Fruit fly (Drosophila melanogaster) whole organism, embryonic: ENCODE data around the gene MCTS1.

Experiments
- ATbp ChIP-seq: fragments of 200-800 bp; sonication (Bioruptor generic); optimal IDR thresholded peaks from 2 replicates; lab custom pipeline; 2017; ENCODE audit warnings: missing biosample characterization, mild to moderate bottlenecking, missing genetic modification characterization, missing genetic modification reagents
- BEAF-32 ChIP-seq: fragments of 200-800 bp; sonication (Bioruptor generic); optimal IDR thresholded peaks from 3 replicates; lab custom pipeline; 2017; ENCODE audit warnings: missing biosample characterization, missing genetic modification characterization, mild to moderate bottlenecking, moderate library complexity, missing genetic modification reagents
- CG13894 ChIP-seq: fragments of 200-800 bp; sonication (Bioruptor generic); optimal IDR thresholded peaks from 3 replicates; lab custom pipeline; 2018; ENCODE audit warnings: missing biosample characterization, mild to moderate bottlenecking, missing genetic modification characterization, moderate library complexity
- CG15696 ChIP-seq: fragments of 200-800 bp; sonication (Bioruptor generic); optimal IDR thresholded peaks from 2 replicates; lab custom pipeline; 2019; ENCODE audit warnings: missing biosample characterization, mild to moderate bottlenecking, missing genetic modification characterization, moderate library complexity
- CG17361 ChIP-seq: fragments of 200-800 bp; sonication (Bioruptor generic); IDR thresholded peaks from 3 replicates; pipeline ENCODE4 v1.3.6; 2022; ENCODE audit warnings: missing biosample characterization, missing genetic modification characterization
- CG17802 ChIP-seq: fragments of 200-800 bp; sonication (Bioruptor generic); optimal IDR thresholded peaks from 2 replicates; lab custom pipeline; 2018; ENCODE audit warnings: missing biosample characterization, mild to moderate bottlenecking, missing genetic modification characterization, moderate library complexity
- CG18476 ChIP-seq: fragments of 200-800 bp; sonication (Bioruptor generic); optimal IDR thresholded peaks from 2 replicates; lab custom pipeline; 2016; ENCODE audit warnings: missing biosample characterization, mild to moderate bottlenecking, missing genetic modification characterization
- CG18619 ChIP-seq: fragments of 200-800 bp; sonication (Bioruptor generic); optimal IDR thresholded peaks from 3 replicates; lab custom pipeline; 2017; ENCODE audit warnings: missing biosample characterization, mild to moderate bottlenecking, missing genetic modification characterization
- CG2678 ChIP-seq: fragments of 200-800 bp; sonication (Bioruptor generic); optimal IDR thresholded peaks from 3 replicates; lab custom pipeline; 2019; ENCODE audit warnings: missing biosample characterization, mild to moderate bottlenecking, missing genetic modification characterization, moderate library complexity
- CG30403 ChIP-seq: fragments of 200-800 bp; sonication (Bioruptor generic); optimal IDR thresholded peaks from 3 replicates; lab custom pipeline; 2016; ENCODE audit warnings: missing biosample characterization, missing genetic modification characterization
- CG31365 ChIP-seq: fragments of 200-800 bp; sonication (Bioruptor generic); optimal IDR thresholded peaks from 2 replicates; lab custom pipeline; 2018; ENCODE audit warnings: missing biosample characterization, mild to moderate bottlenecking, missing genetic modification characterization
- CG34422 ChIP-seq: fragments of 200-800 bp; sonication (Bioruptor generic); IDR thresholded peaks from 3 replicates; pipeline ENCODE4 v1.3.6; 2022; ENCODE audit warnings: missing biosample characterization, missing genetic modification characterization
- CG4360 ChIP-seq: fragments of 200-800 bp; sonication (Bioruptor generic); IDR thresholded peaks from 2 replicates; pipeline ENCODE4 v1.3.6; 2022; ENCODE audit warnings: missing biosample characterization, missing genetic modification characterization
- CG5245 ChIP-seq: fragments of 200-800 bp; sonication (Bioruptor generic); optimal IDR thresholded peaks from 3 replicates; lab custom pipeline; 2016; ENCODE audit warnings: missing biosample characterization, missing genetic modification characterization
- CG6654 ChIP-seq: fragments of 200-800 bp; sonication (Bioruptor generic); optimal IDR thresholded peaks from 2 replicates; lab custom pipeline; 2017; ENCODE audit warnings: missing biosample characterization, mild to moderate bottlenecking, missing genetic modification characterization
- CG7745 ChIP-seq: fragments of 200-800 bp; sonication (Bioruptor generic); optimal IDR thresholded peaks from 2 replicates; lab custom pipeline; 2018; ENCODE audit warnings: missing biosample characterization, mild to moderate bottlenecking, missing genetic modification characterization, moderate library complexity
- CG7839 ChIP-seq: fragments of 200-800 bp; sonication (Bioruptor generic); optimal IDR thresholded peaks from 3 replicates; lab custom pipeline; 2018; ENCODE audit warnings: missing biosample characterization, mild to moderate bottlenecking, missing genetic modification characterization, moderate library complexity
- CG8359 ChIP-seq: fragments of 200-800 bp; sonication (Bioruptor generic); optimal IDR thresholded peaks from 2 replicates; lab custom pipeline; 2017; ENCODE audit warnings: missing biosample characterization, mild to moderate bottlenecking, missing genetic modification characterization, borderline replicate concordance
- CG8388 ChIP-seq: fragments of 200-800 bp; sonication (Bioruptor generic); optimal IDR thresholded peaks from 2 replicates; lab custom pipeline; 2019; ENCODE audit warnings: missing biosample characterization, mild to moderate bottlenecking, missing genetic modification characterization, moderate library complexity
- CG8765 ChIP-seq: fragments of 200-800 bp; sonication (Bioruptor generic); IDR thresholded peaks from 2 replicates; pipeline ENCODE4 v1.3.6; 2022; ENCODE audit warnings: missing biosample characterization, missing genetic modification characterization
- CG8944 ChIP-seq: fragments of 200-800 bp; sonication (Bioruptor generic); optimal IDR thresholded peaks from 3 replicates; lab custom pipeline; 2016; ENCODE audit warnings: missing biosample characterization, missing genetic modification characterization
- CG9876 ChIP-seq: fragments of 200-800 bp; sonication (Bioruptor generic); optimal IDR thresholded peaks from 2 replicates; lab custom pipeline; 2016; ENCODE audit warnings: missing biosample characterization, missing genetic modification characterization
- CTCF ChIP-seq: fragments of 200-800 bp; sonication (Bioruptor generic); optimal IDR thresholded peaks from 2 replicates; lab custom pipeline; 2017; ENCODE audit warnings: missing biosample characterization, mild to moderate bottlenecking, missing genetic modification characterization, moderate library complexity
- Chrac-16 ChIP-seq: fragments of 200-800 bp; sonication (Bioruptor generic); optimal IDR thresholded peaks from 3 replicates; lab custom pipeline; 2016; ENCODE audit warnings: missing biosample characterization, missing genetic modification characterization
- Doc3 ChIP-seq: fragments of 200-800 bp; sonication (Bioruptor generic); IDR thresholded peaks from 3 replicates; pipeline ENCODE4 v1.3.6; 2022; ENCODE audit warnings: missing biosample characterization, missing genetic modification characterization; ENCODE audit not compliant: partially characterized antibody
- Hey ChIP-seq: fragments of 200-800 bp; sonication (Bioruptor generic); optimal IDR thresholded peaks from 3 replicates; lab custom pipeline; 2018; ENCODE audit warnings: missing biosample characterization, mild to moderate bottlenecking, missing genetic modification characterization
- Hr3 ChIP-seq: fragments of 200-800 bp; sonication (Bioruptor generic); optimal IDR thresholded peaks from 3 replicates; lab custom pipeline; 2016; ENCODE audit warnings: missing biosample characterization, missing genetic modification characterization
- Mes4 ChIP-seq: fragments of 200-800 bp; sonication (Bioruptor generic); optimal IDR thresholded peaks from 2 replicates; lab custom pipeline; 2016; ENCODE audit warnings: missing biosample characterization, missing genetic modification characterization
- NK7.1 ChIP-seq: fragments of 200-800 bp; sonication (Bioruptor generic); optimal IDR thresholded peaks from 3 replicates; lab custom pipeline; 2016; ENCODE audit warnings: missing biosample characterization, missing genetic modification characterization
- Nf-YA ChIP-seq: fragments of 200-800 bp; sonication (Bioruptor generic); IDR thresholded peaks from 2 replicates; pipeline ENCODE4 v1.3.6; 2022; ENCODE audit warnings: missing biosample characterization, missing genetic modification characterization
- Nf-YB ChIP-seq: fragments of 200-800 bp; sonication (Bioruptor generic); optimal IDR thresholded peaks from 3 replicates; lab custom pipeline; 2019; ENCODE audit warnings: missing biosample characterization, mild to moderate bottlenecking, missing genetic modification characterization, moderate library complexity
- Nf-YC ChIP-seq: fragments of 200-800 bp; optimal IDR thresholded peaks from 3 replicates; lab custom pipeline; 2019; ENCODE audit warnings: missing biosample characterization, mild to moderate bottlenecking, missing genetic modification characterization, moderate library complexity
- Rfx ChIP-seq: fragments of 200-800 bp; sonication (Bioruptor generic); IDR thresholded peaks from 2 replicates; pipeline ENCODE4 v1.3.6; 2022; ENCODE audit warnings: missing biosample characterization, missing genetic modification characterization
- Sox100B ChIP-seq: fragments of 200-800 bp; sonication (Bioruptor generic); optimal IDR thresholded peaks from 3 replicates; lab custom pipeline; 2018; ENCODE audit warnings: missing biosample characterization, mild to moderate bottlenecking, missing genetic modification characterization
- Usf ChIP-seq: fragments of 200-800 bp; sonication (Bioruptor generic); optimal IDR thresholded peaks from 2 replicates; lab custom pipeline; 2017; ENCODE audit warnings: missing genotype, missing biosample characterization, missing genetic modification characterization
- Xbp1 ChIP-seq: fragments of 200-800 bp; sonication (Bioruptor generic); optimal IDR thresholded peaks from 3 replicates; lab custom pipeline; 2016; ENCODE audit warnings: missing biosample characterization, mild to moderate bottlenecking, missing genetic modification characterization
- YL-1 ChIP-seq: fragments of 200-800 bp; sonication (Bioruptor generic); optimal IDR thresholded peaks from 3 replicates; lab custom pipeline; 2017; ENCODE audit warnings: missing biosample characterization, mild to moderate bottlenecking, missing genetic modification characterization
- amos ChIP-seq: fragments of 200-800 bp; sonication (Bioruptor generic); IDR thresholded peaks from 2 replicates; pipeline ENCODE4 v1.3.6; 2022; ENCODE audit warnings: missing biosample characterization, missing genetic modification characterization; ENCODE audit not compliant: partially characterized antibody
- ap ChIP-seq: fragments of 200-800 bp; sonication (Bioruptor generic); IDR thresholded peaks from 2 replicates; pipeline ENCODE4 v1.3.6; 2022; ENCODE audit warnings: missing biosample characterization, missing genetic modification characterization
- az2 ChIP-seq: fragments of 200-800 bp; sonication (Bioruptor generic); optimal IDR thresholded peaks from 3 replicates; lab custom pipeline; 2016; ENCODE audit warnings: missing biosample characterization, missing genetic modification characterization
- chn ChIP-seq: fragments of 200-800 bp; sonication (Bioruptor generic); optimal IDR thresholded peaks from 2 replicates; lab custom pipeline; 2016; ENCODE audit warnings: missing biosample characterization, missing genetic modification characterization
- dmrt99B ChIP-seq: fragments of 200-800 bp; sonication (Bioruptor generic); optimal IDR thresholded peaks from 2 replicates; lab custom pipeline; 2018; ENCODE audit warnings: missing biosample characterization, mild to moderate bottlenecking, missing genetic modification characterization, moderate library complexity
- exex ChIP-seq: fragments of 200-800 bp; sonication (Bioruptor generic); optimal IDR thresholded peaks from 4 replicates; lab custom pipeline; 2018; ENCODE audit warnings: missing biosample characterization, mild to moderate bottlenecking, missing genetic modification characterization, moderate library complexity
- ind ChIP-seq: fragments of 200-800 bp; sonication (Bioruptor generic); optimal IDR thresholded peaks from 3 replicates; lab custom pipeline; 2016; ENCODE audit warnings: missing biosample characterization, missing genetic modification characterization
- lab ChIP-seq: fragments of 200-800 bp; sonication (Bioruptor generic); optimal IDR thresholded peaks from 3 replicates; lab custom pipeline; 2017; ENCODE audit warnings: missing biosample characterization, missing genetic modification characterization, mild to moderate bottlenecking, moderate library complexity, missing genetic modification reagents
- prd ChIP-seq, 3 experiments: fragments of >200 bp in 2 of 3; fragments of 200-800 bp in 1 of 3; sonication (Bioruptor generic) in 1 of 3; optimal IDR thresholded peaks in 2 of 3; IDR thresholded peaks in 1 of 3; 2 replicates in 2 of 3; 3 replicates in 1 of 3; pipeline versions ENCODE4 v1.3.6 to Lab custom; 2017 to 2022; ENCODE audit warnings: missing biosample characterization in 1 of 3, missing genetic modification characterization in 1 of 3
- sd ChIP-seq: fragments of 200-800 bp; sonication (Bioruptor generic); optimal IDR thresholded peaks from 3 replicates; lab custom pipeline; 2018; ENCODE audit warnings: missing biosample characterization, mild to moderate bottlenecking, missing genetic modification characterization, moderate library complexity
- sob ChIP-seq: fragments of 200-800 bp; sonication (Bioruptor generic); IDR thresholded peaks from 2 replicates; pipeline ENCODE4 v1.3.6; 2022; ENCODE audit warnings: missing biosample characterization, missing genetic modification characterization
- tap ChIP-seq: fragments of 200-800 bp; optimal IDR thresholded peaks from 3 replicates; lab custom pipeline; 2019; ENCODE audit warnings: missing biosample characterization, mild to moderate bottlenecking, missing genetic modification characterization, moderate library complexity

The MCTS1 gene

dm6 chrX:6067281-6068008 lies 29.8 kb downstream of the MCTS1 start, which contains the start of gene CG5928 (continued):
- peak; percentile 38 for TF ChIP-seq ind (GFP tag; lab: Kevin White, UChicago)
- TF ChIP-seq CG5245 (GFP tag; lab: Kevin White, UChicago), result no peak
- no peak for TF ChIP-seq Nf-YA (GFP tag; lab: Robert Waterston, UW)
- TF ChIP-seq CG17802 (tag; lab: Kevin White, UChicago), result no peak
- no peak for TF ChIP-seq CG9876 (GFP tag; lab: Kevin White, UChicago)
- peak; percentile 73 for TF ChIP-seq CG2678
- peak; percentile 47 for TF ChIP-seq CG7839 (tag; lab: Kevin White, UChicago)
- peak; percentile 3 for TF ChIP-seq CG6654
- TF ChIP-seq sob (GFP tag; lab: Robert Waterston, UW), result peak; percentile 9; the same call in 1 of the 2 replicates
- peak; percentile 63 for TF ChIP-seq dmrt99B (tag; lab: Kevin White, UChicago)
- TF ChIP-seq CG17361 (GFP tag; lab: Robert Waterston, UW), result peak; percentile 41; the same call in 1 of the 3 replicates
- no peak for TF ChIP-seq Doc3
- TF ChIP-seq Mes4 (GFP tag; lab: Kevin White, UChicago), result no peak
- TF ChIP-seq NK7.1 (GFP tag; lab: Kevin White, UChicago), result no peak
- TF ChIP-seq CG18476, result peak; percentile 13
- TF ChIP-seq CG8359 (GFP tag; lab: Kevin White, UChicago), result no peak
- TF ChIP-seq CTCF (GFP tag; lab: Kevin White, UChicago), result no peak
- no peak for TF ChIP-seq az2
- TF ChIP-seq sd (tag; lab: Kevin White, UChicago), result no peak
- TF ChIP-seq amos (GFP tag; lab: Robert Waterston, UW), result no peak
- TF ChIP-seq Nf-YB (GFP tag; lab: Kevin White, UChicago), result no peak
- no peak for TF ChIP-seq CG34422 (GFP tag; lab: Robert Waterston, UW)
- no peak for TF ChIP-seq Hr3 (GFP tag; lab: Kevin White, UChicago)
- peak; percentile 17; the same call in 1 of the 2 replicates for TF ChIP-seq Rfx (GFP tag; lab: Robert Waterston, UW)
- peak; percentile 32 for TF ChIP-seq CG18619 (GFP tag; lab: Kevin White, UChicago)
- TF ChIP-seq CG30403 (GFP tag; lab: Kevin White, UChicago), result peak; percentile 35
- no peak for TF ChIP-seq YL-1 (GFP tag; lab: Kevin White, UChicago)
- no peak for TF ChIP-seq CG8944 (GFP tag; lab: Kevin White, UChicago)
- peak; percentile 25 for TF ChIP-seq Xbp1 (GFP tag; lab: Kevin White, UChicago)
- TF ChIP-seq CG7745 (tag; lab: Kevin White, UChicago), result no peak
- TF ChIP-seq CG13894 (tag; lab: Kevin White, UChicago), result no peak
- TF ChIP-seq Usf, result no peak
- TF ChIP-seq Chrac-16 (GFP tag; lab: Kevin White, UChicago), result no peak
- no peak for TF ChIP-seq prd (optimal IDR thresholded peaks at IDR 0.05; lab: Kevin White, UChicago)
- TF ChIP-seq prd (GFP tag; IDR thresholded peaks at IDR 0.05; lab: Robert Waterston, UW), result peak; percentile 54; the same call in 1 of the 3 replicates
- no peak for TF ChIP-seq Hey
- TF ChIP-seq CG15696 (tag; lab: Kevin White, UChicago), result no peak
- peak; percentile 45 for TF ChIP-seq lab (GFP tag; lab: Kevin White, UChicago)
- TF ChIP-seq exex (tag; lab: Kevin White, UChicago), result no peak
- TF ChIP-seq ap (GFP tag; lab: Robert Waterston, UW), result 0 out of 2 replicates have a peak, but pooled peaks have one; percentile 22
- TF ChIP-seq CG8388, result peak; percentile 16
- peak; percentile 52 for TF ChIP-seq tap (tag; lab: Kevin White, UChicago)
- TF ChIP-seq Sox100B (GFP tag; lab: Kevin White, UChicago), result peak; percentile 62
- TF ChIP-seq ATbp (GFP tag; lab: Kevin White, UChicago), result peak; percentile 17
- TF ChIP-seq CG4360 (GFP tag; lab: Robert Waterston, UW), result 0 out of 2 replicates have a peak, but pooled peaks have one; percentile 30
- no peak for TF ChIP-seq CG31365 (tag; lab: Kevin White, UChicago)
- TF ChIP-seq chn, result no peak
- peak; percentile 51 for TF ChIP-seq Nf-YC (tag; lab: Kevin White, UChicago)
- no peak for TF ChIP-seq CG8765
- no peak for TF ChIP-seq BEAF-32 (GFP tag; lab: Kevin White, UChicago)
